Worm (Caenorhabditis elegans) whole organism, L1 larva: Measurements from ENCODE around the gene B0432.11.
A peak's percentile ranks its signal among the peaks of the same experiment; 100 is the strongest.

Experiments
- C34B4.2 ChIP-seq: sonication (generic microtip); optimal IDR thresholded peaks from 2 replicates; lab custom pipeline; 2017; ENCODE audit warnings: mild to moderate bottlenecking, missing genetic modification characterization, missing compliant biosample characterization
- Y116A8C.19 ChIP-seq: sonication (generic microtip); optimal IDR thresholded peaks from 2 replicates; lab custom pipeline; 2016; ENCODE audit warnings: missing compliant biosample characterization, missing genetic modification characterization, borderline replicate concordance
- aha-1 ChIP-seq: fragments of 150-350 bp; optimal IDR thresholded peaks from 2 replicates; lab custom pipeline; 2014; ENCODE audit warnings: missing biosample characterization, missing genetic modification characterization
- alr-1 ChIP-seq: fragments of 200-800 bp; sonication (Bioruptor generic); optimal IDR thresholded peaks from 2 replicates; lab custom pipeline; 2018; ENCODE audit warnings: borderline replicate concordance, mild to moderate bottlenecking, missing genetic modification characterization, missing compliant biosample characterization
- ama-1 ChIP-seq: fragments of 150-350 bp; optimal IDR thresholded peaks from 2 replicates; lab custom pipeline; 2014
- blmp-1 ChIP-seq: fragments of 150-350 bp; optimal IDR thresholded peaks from 2 replicates; lab custom pipeline; 2014; ENCODE audit warnings: missing biosample characterization, missing genetic modification characterization
- ceh-8 ChIP-seq: fragments of 200-800 bp; sonication (Bioruptor generic); optimal IDR thresholded peaks from 2 replicates; lab custom pipeline; 2018; ENCODE audit warnings: mild to moderate bottlenecking, missing genetic modification characterization, moderate library complexity, missing compliant biosample characterization
- ceh-88 ChIP-seq: fragments of 200-800 bp; sonication (Bioruptor generic); IDR thresholded peaks from 2 replicates; pipeline ENCODE4 v1.3.6; 2022; ENCODE audit warnings: missing genetic modification characterization, missing compliant biosample characterization
- ceh-90 ChIP-seq: sonication (generic microtip); optimal IDR thresholded peaks from 2 replicates; lab custom pipeline; 2016; ENCODE audit warnings: missing genetic modification characterization, missing compliant biosample characterization
- ces-1 ChIP-seq: fragments of 150-350 bp; optimal IDR thresholded peaks from 2 replicates; lab custom pipeline; 2014; ENCODE audit warnings: missing biosample characterization, missing genetic modification reagents, missing genetic modification characterization
- dpl-1 ChIP-seq, 3 experiments: fragments of 150-350 bp in 2 of 3; sonication (generic microtip) in 1 of 3; optimal IDR thresholded peaks; 2 replicates each; lab custom pipeline; 2014 to 2017; ENCODE audit warnings: missing biosample characterization in 3 of 3, missing genetic modification characterization in 3 of 3, missing genetic modification reagents in 3 of 3
- dsc-1 ChIP-seq: sonication (generic microtip); optimal IDR thresholded peaks from 2 replicates; lab custom pipeline; 2016; ENCODE audit warnings: mild to moderate bottlenecking, missing genetic modification characterization, missing compliant biosample characterization
- efl-1 ChIP-seq, 4 experiments: fragments of 150-350 bp; optimal IDR thresholded peaks in 3 of 4; peaks in 1 of 4; 1 replicate in 1 of 4; 2 replicates in 3 of 4; lab custom pipeline; 2014; ENCODE audit warnings: missing biosample characterization in 2 of 4, missing genetic modification characterization in 2 of 4, missing genetic modification reagents in 2 of 4
- egl-13 ChIP-seq: sonication (generic microtip); optimal IDR thresholded peaks from 2 replicates; lab custom pipeline; 2016; ENCODE audit warnings: missing genotype, missing genetic modification reagents, missing genetic modification characterization, missing compliant biosample characterization
- elt-3 ChIP-seq, 6 experiments: fragments of 150-350 bp in 1 of 6; sonication (generic microtip); optimal IDR thresholded peaks; 2 replicates each; lab custom pipeline; 2017 to 2018; ENCODE audit warnings: missing biosample characterization in 6 of 6, missing genetic modification characterization in 6 of 6, inconsistent platforms in 1 of 6
- ets-5 ChIP-seq: fragments of 200-800 bp; sonication (Bioruptor generic); IDR thresholded peaks from 2 replicates; pipeline ENCODE4 v1.3.6; 2022; ENCODE audit warnings: missing genetic modification characterization, missing compliant biosample characterization
- fkh-8 ChIP-seq: sonication (generic microtip); optimal IDR thresholded peaks from 2 replicates; lab custom pipeline; 2016; ENCODE audit warnings: mild to moderate bottlenecking, missing genetic modification characterization, missing compliant biosample characterization
- fos-1 ChIP-seq: fragments of 150-350 bp; optimal IDR thresholded peaks from 2 replicates; lab custom pipeline; 2014; ENCODE audit warnings: missing biosample characterization, missing genetic modification characterization
- hlh-17 ChIP-seq: fragments of 200-800 bp; sonication (Bioruptor generic); optimal IDR thresholded peaks from 2 replicates; lab custom pipeline; 2018; ENCODE audit warnings: missing genetic modification characterization, mild to moderate bottlenecking, missing compliant biosample characterization, moderate library complexity, borderline replicate concordance
- hpl-2 ChIP-seq: fragments of 150-350 bp; optimal IDR thresholded peaks from 2 replicates; lab custom pipeline; 2014; ENCODE audit warnings: missing biosample characterization, missing genetic modification reagents, missing genetic modification characterization
- irx-1 ChIP-seq: sonication (generic microtip); optimal IDR thresholded peaks from 2 replicates; lab custom pipeline; 2016; ENCODE audit warnings: missing genetic modification characterization, missing compliant biosample characterization
- lin-13 ChIP-seq: fragments of 150-350 bp; optimal IDR thresholded peaks from 2 replicates; lab custom pipeline; 2014; ENCODE audit warnings: missing biosample characterization, missing genetic modification reagents, missing genetic modification characterization
- lin-14 ChIP-seq: fragments of 200-800 bp; sonication (Bioruptor generic); optimal IDR thresholded peaks from 2 replicates; lab custom pipeline; 2018; ENCODE audit warnings: mild to moderate bottlenecking, missing genetic modification characterization, moderate library complexity, missing compliant biosample characterization
- lin-35 ChIP-seq, 2 experiments: fragments of 150-350 bp; optimal IDR thresholded peaks; 2 replicates each; lab custom pipeline; 2014; ENCODE audit warnings: missing biosample characterization in 2 of 2, missing genetic modification characterization in 2 of 2, missing genetic modification reagents in 2 of 2
- lin-39 ChIP-seq: fragments of 150-350 bp; optimal IDR thresholded peaks from 2 replicates; lab custom pipeline; 2014; ENCODE audit warnings: missing biosample characterization, missing genetic modification reagents, missing genetic modification characterization
- lir-3 ChIP-seq: sonication (generic microtip); optimal IDR thresholded peaks from 2 replicates; lab custom pipeline; 2016; ENCODE audit warnings: mild to moderate bottlenecking, missing genetic modification characterization, moderate library complexity, missing compliant biosample characterization; ENCODE audit not compliant: poor library complexity
- mab-9 ChIP-seq: fragments of 200-800 bp; sonication (Bioruptor generic); IDR thresholded peaks from 2 replicates; pipeline ENCODE4 v1.3.6; 2022; ENCODE audit warnings: missing genetic modification reagents, missing genetic modification characterization, missing compliant biosample characterization
- mef-2 ChIP-seq: fragments of 150-350 bp; optimal IDR thresholded peaks from 2 replicates; lab custom pipeline; 2014; ENCODE audit warnings: missing biosample characterization, missing genetic modification characterization
- nhr-11 ChIP-seq: fragments of 150-350 bp; optimal IDR thresholded peaks from 2 replicates; lab custom pipeline; 2014; ENCODE audit warnings: missing biosample characterization, missing genetic modification characterization
- nhr-19 ChIP-seq: fragments of 200-800 bp; sonication (Bioruptor generic); conservative IDR thresholded peaks from 2 replicates; pipeline ENCODE4 v1.3.6; 2022; ENCODE audit warnings: missing genetic modification characterization, missing compliant biosample characterization
- nhr-28 ChIP-seq: fragments of 150-350 bp; optimal IDR thresholded peaks from 2 replicates; lab custom pipeline; 2014; ENCODE audit warnings: missing biosample characterization, missing genetic modification characterization
- nhr-76 ChIP-seq: sonication (generic microtip); optimal IDR thresholded peaks from 2 replicates; lab custom pipeline; 2017; ENCODE audit warnings: missing biosample characterization, missing genetic modification characterization
- nhr-85 ChIP-seq: sonication (generic microtip); peaks from one replicate; lab custom pipeline; 2016; ENCODE audit warnings: missing genetic modification characterization, inconsistent platforms, missing compliant biosample characterization
- nhr-90 ChIP-seq: sonication (generic microtip); optimal IDR thresholded peaks from 2 replicates; lab custom pipeline; 2016; ENCODE audit warnings: mild to moderate bottlenecking, missing genetic modification characterization, missing compliant biosample characterization; ENCODE audit not compliant: poor library complexity
- pag-3 ChIP-seq: sonication (generic microtip); optimal IDR thresholded peaks from 2 replicates; lab custom pipeline; 2017; ENCODE audit warnings: missing genetic modification characterization, mild to moderate bottlenecking, missing compliant biosample characterization, antibody characterized with exemption, borderline replicate concordance; ENCODE audit not compliant: insufficient read depth
- pqm-1 ChIP-seq: sonication (generic microtip); optimal IDR thresholded peaks from 3 replicates; lab custom pipeline; 2017; ENCODE audit warnings: missing biosample characterization, missing genetic modification characterization
- skn-1 ChIP-seq: fragments of 150-350 bp; optimal IDR thresholded peaks from 2 replicates; lab custom pipeline; 2014; ENCODE audit warnings: missing biosample characterization, missing genetic modification characterization
- swsn-7 ChIP-seq: sonication (generic microtip); optimal IDR thresholded peaks from 2 replicates; lab custom pipeline; 2016; ENCODE audit warnings: missing genetic modification characterization, missing compliant biosample characterization
- tbx-2 ChIP-seq: sonication (generic microtip); optimal IDR thresholded peaks from 2 replicates; lab custom pipeline; 2016; ENCODE audit warnings: missing genetic modification characterization, missing compliant biosample characterization
- tlp-1 ChIP-seq: fragments of 150-350 bp; optimal IDR thresholded peaks from 2 replicates; lab custom pipeline; 2014; ENCODE audit warnings: missing biosample characterization, missing genetic modification characterization
- unc-86 ChIP-seq: sonication (generic microtip); optimal IDR thresholded peaks from 2 replicates; lab custom pipeline; 2016; ENCODE audit warnings: missing genetic modification characterization, missing compliant biosample characterization
- vab-15 ChIP-seq: sonication (generic microtip); optimal IDR thresholded peaks from 2 replicates; lab custom pipeline; 2017; ENCODE audit warnings: missing genotype, mild to moderate bottlenecking, missing genetic modification characterization, missing compliant biosample characterization
- zag-1 ChIP-seq: fragments of 150-350 bp; optimal IDR thresholded peaks from 2 replicates; lab custom pipeline; 2014; ENCODE audit warnings: missing biosample characterization, missing genetic modification characterization
- ztf-11 ChIP-seq, 2 experiments: sonication (generic microtip); optimal IDR thresholded peaks; 2 replicates each; lab custom pipeline; 2016 to 2017; ENCODE audit warnings: missing genetic modification characterization in 2 of 2, missing biosample characterization in 1 of 2, missing compliant biosample characterization in 1 of 2

B0432.11 gene

ce11 chrII:255124-255523 is 39.4 kb downstream of the B0432.11 start (continued):
- TF ChIP-seq nhr-90 (peak; percentile 98), ces-1 (GFP tag; lab: Kevin White, UChicago) (peak; percentile 93), egl-13 (peak; percentile 86), ets-5 (GFP tag; lab: Robert Waterston, UW) (no peak), nhr-85 (tag; lab: Kevin White, UChicago) (peak; percentile 97), ceh-88 (GFP tag; lab: Robert Waterston, UW) (peak; percentile 90), fkh-8 (tag; lab: Kevin White, UChicago) (peak; percentile 95), pag-3 (tag; lab: Kevin White, UChicago) (no peak), nhr-11 (tag; lab: Kevin White, UChicago) (peak; percentile 85), blmp-1 (tag; lab: Kevin White, UChicago) (peak; percentile 75), fos-1 (tag; lab: Kevin White, UChicago) (peak; percentile 92), Y116A8C.19 (tag; lab: Kevin White, UChicago) (no peak), pqm-1 (tag; lab: Kevin White, UChicago) (peak; percentile 94), lin-35 (GFP tag; optimal IDR thresholded peaks at IDR 0.05; lab: Kevin White, UChicago) (peak; percentile 90 to 94), irx-1 (tag; lab: Kevin White, UChicago) (peak; percentile 94), dsc-1 (tag; lab: Kevin White, UChicago) (peak; percentile 96), unc-86 (peak; percentile 97), vab-15 (tag; lab: Kevin White, UChicago) (peak; percentile 93), ceh-8 (GFP tag; lab: Kevin White, UChicago) (peak; percentile 94), ama-1 (no peak), ztf-11 (tag; optimal IDR thresholded peaks at IDR 0.05; lab: Kevin White, UChicago) (peak; percentile 48 to 93), dpl-1 (GFP tag; optimal IDR thresholded peaks at IDR 0.05; lab: Kevin White, UChicago) (peak; percentile 88 to 91 (median 91)), nhr-19 (peak; percentile 96), lin-14 (GFP tag; lab: Kevin White, UChicago) (peak; percentile 96), ceh-90 (tag; lab: Kevin White, UChicago) (peak; percentile 74), lin-13 (peak; percentile 98), nhr-76 (tag; lab: Kevin White, UChicago) (peak; percentile 58), lir-3 (peak; percentile 91), hlh-17 (GFP tag; lab: Kevin White, UChicago) (no peak), lin-39 (tag; lab: Kevin White, UChicago) (peak; percentile 93), skn-1 (tag; lab: Kevin White, UChicago) (peak; percentile 93)

- TF ChIP-seq lin-13, result no peak
- no peak for TF ChIP-seq alr-1
- TF ChIP-seq zag-1 (tag; lab: Kevin White, UChicago), result no peak
- TF ChIP-seq ztf-11 (tag; optimal IDR thresholded peaks at IDR 0.05; lab: Kevin White, UChicago), result no peak
- TF ChIP-seq skn-1 (tag; lab: Kevin White, UChicago), result no peak
- TF ChIP-seq tlp-1, result no peak
- no peak for TF ChIP-seq efl-1 (optimal IDR thresholded peaks at IDR 0.05; lab: Kevin White, UChicago)
- no peak for TF ChIP-seq efl-1 (GFP tag; optimal IDR thresholded peaks at IDR 0.05 in 1 of 2; lab: Kevin White, UChicago)
- TF ChIP-seq mef-2 (tag; lab: Kevin White, UChicago), result no peak
- no peak for TF ChIP-seq mab-9 (GFP tag; lab: Robert Waterston, UW)
- TF ChIP-seq tbx-2 (tag; lab: Kevin White, UChicago), result no peak
- TF ChIP-seq elt-3 (tag; optimal IDR thresholded peaks at IDR 0.05; lab: Kevin White, UChicago), result no peak
- no peak for TF ChIP-seq aha-1 (tag; lab: Kevin White, UChicago)
- TF ChIP-seq fkh-8 (tag; lab: Kevin White, UChicago), result no peak
- TF ChIP-seq vab-15 (tag; lab: Kevin White, UChicago), result no peak
- TF ChIP-seq nhr-28 (tag; lab: Kevin White, UChicago), result no peak
- TF ChIP-seq hpl-2, result no peak
- TF ChIP-seq swsn-7 (tag; lab: Kevin White, UChicago), result no peak
- no peak for TF ChIP-seq C34B4.2
These were observed 46.8 kb downstream of the B0432.11 start for ce11 chrII:247736-248135.
